Worm (Caenorhabditis elegans) whole organism, young adult: ENCODE results near the gene droe-4.

Source experiments
- B0019.2 ChIP-seq: fragments of 200-800 bp; sonication (Bioruptor generic); conservative IDR thresholded peaks from 2 replicates; pipeline ENCODE4 v1.3.6; 2022; ENCODE audit warnings: missing genetic modification reagents, missing genetic modification characterization, missing compliant biosample characterization
- B0035.1 ChIP-seq: sonication (generic microtip); optimal IDR thresholded peaks from 2 replicates; lab custom pipeline; 2016; ENCODE audit warnings: missing genetic modification characterization, mild to moderate bottlenecking, missing compliant biosample characterization, missing genotype, missing genetic modification reagents
- F22D6.2 ChIP-seq: sonication (generic microtip); optimal IDR thresholded peaks from 2 replicates; lab custom pipeline; 2016; ENCODE audit warnings: mild to moderate bottlenecking, missing genetic modification characterization, missing compliant biosample characterization
- F23B12.7 ChIP-seq: sonication (generic microtip); optimal IDR thresholded peaks from 2 replicates; lab custom pipeline; 2017; ENCODE audit warnings: missing genetic modification characterization, mild to moderate bottlenecking, missing compliant biosample characterization, antibody characterized with exemption, moderate library complexity; ENCODE audit not compliant: insufficient read depth
- F39B2.1 ChIP-seq: fragments of 200-800 bp; sonication (Bioruptor generic); IDR thresholded peaks from 2 replicates; pipeline ENCODE4 v1.3.6; 2022; ENCODE audit warnings: missing genetic modification reagents, missing genetic modification characterization, missing compliant biosample characterization
- F52B5.7 ChIP-seq: sonication (generic microtip); optimal IDR thresholded peaks from 2 replicates; lab custom pipeline; 2016; ENCODE audit warnings: mild to moderate bottlenecking, missing genetic modification characterization, missing compliant biosample characterization
- K11D2.4 ChIP-seq: fragments of 200-800 bp; sonication (Bioruptor generic); IDR thresholded peaks from 2 replicates; pipeline ENCODE4 v1.3.6; 2022; ENCODE audit warnings: missing genetic modification reagents, missing genetic modification characterization, missing compliant biosample characterization
- Y56A3A.18 ChIP-seq: fragments of 200-800 bp; sonication (Bioruptor generic); IDR thresholded peaks from 2 replicates; pipeline ENCODE4 v1.3.6; 2022; ENCODE audit warnings: missing genetic modification reagents, missing genetic modification characterization, missing compliant biosample characterization
- Y95B8A.8 ChIP-seq: fragments of 200-800 bp; sonication (Bioruptor generic); IDR thresholded peaks from 2 replicates; pipeline ENCODE4 v1.3.6; 2022; ENCODE audit warnings: missing genetic modification reagents, missing genetic modification characterization, missing compliant biosample characterization
- athp-1 ChIP-seq: sonication (generic microtip); optimal IDR thresholded peaks from 2 replicates; lab custom pipeline; 2017; ENCODE audit warnings: mild to moderate bottlenecking, missing genetic modification characterization, missing compliant biosample characterization
- attf-6 ChIP-seq: fragments of 200-800 bp; sonication (Bioruptor generic); IDR thresholded peaks from 2 replicates; pipeline ENCODE4 v1.3.6; 2022; ENCODE audit warnings: missing genetic modification reagents, missing genetic modification characterization, missing compliant biosample characterization
- bed-1 ChIP-seq: fragments of 200-800 bp; sonication (Bioruptor generic); IDR thresholded peaks from 2 replicates; pipeline ENCODE4 v1.3.6; 2022; ENCODE audit warnings: missing genetic modification reagents, missing genetic modification characterization, missing compliant biosample characterization
- ccch-3 ChIP-seq: fragments of 200-800 bp; sonication (Bioruptor generic); optimal IDR thresholded peaks from 2 replicates; lab custom pipeline; 2018; ENCODE audit warnings: mild to moderate bottlenecking, missing genetic modification characterization, missing compliant biosample characterization
- ceh-40 ChIP-seq: fragments of 200-800 bp; sonication (Bioruptor generic); IDR thresholded peaks from 2 replicates; pipeline ENCODE4 v1.3.6; 2022; ENCODE audit warnings: missing genetic modification characterization, missing compliant biosample characterization
- ceh-79 ChIP-seq: sonication (generic microtip); optimal IDR thresholded peaks from 2 replicates; lab custom pipeline; 2017; ENCODE audit warnings: mild to moderate bottlenecking, missing genetic modification characterization, missing compliant biosample characterization
- dox-1 ChIP-seq: fragments of 200-800 bp; sonication (Bioruptor generic); IDR thresholded peaks from 2 replicates; pipeline ENCODE4 v1.3.6; 2022; ENCODE audit warnings: missing genetic modification reagents, missing genetic modification characterization, missing compliant biosample characterization
- dpff-1 ChIP-seq: sonication (generic microtip); optimal IDR thresholded peaks from 2 replicates; lab custom pipeline; 2017; ENCODE audit warnings: mild to moderate bottlenecking, missing genetic modification characterization, missing compliant biosample characterization
- egl-18 ChIP-seq: fragments of 200-800 bp; sonication (Bioruptor generic); IDR thresholded peaks from 2 replicates; pipeline ENCODE4 v1.3.6; 2022; ENCODE audit warnings: missing genetic modification reagents, missing genetic modification characterization, missing compliant biosample characterization
- egl-44 ChIP-seq: fragments of 200-800 bp; sonication (Bioruptor generic); IDR thresholded peaks from 2 replicates; pipeline ENCODE4 v1.3.6; 2022; ENCODE audit warnings: missing genetic modification reagents, missing genetic modification characterization, missing compliant biosample characterization
- ekl-4 ChIP-seq: fragments of 200-800 bp; sonication (Bioruptor generic); IDR thresholded peaks from 2 replicates; pipeline ENCODE4 v1.3.6; 2022; ENCODE audit warnings: missing genetic modification reagents, missing genetic modification characterization, missing compliant biosample characterization
- ets-4 ChIP-seq: fragments of 200-800 bp; sonication (Bioruptor generic); optimal IDR thresholded peaks from 2 replicates; lab custom pipeline; 2018; ENCODE audit warnings: mild to moderate bottlenecking, missing genetic modification characterization, missing compliant biosample characterization
- fkh-3 ChIP-seq: sonication (generic microtip); optimal IDR thresholded peaks from 2 replicates; lab custom pipeline; 2016; ENCODE audit warnings: mild to moderate bottlenecking, missing genetic modification characterization, missing compliant biosample characterization
- gei-17 ChIP-seq: fragments of 200-800 bp; sonication (Bioruptor generic); optimal IDR thresholded peaks from 2 replicates; lab custom pipeline; 2018; ENCODE audit warnings: mild to moderate bottlenecking, missing genetic modification characterization, missing compliant biosample characterization
- him-1 ChIP-seq: sonication (generic microtip); optimal IDR thresholded peaks from 2 replicates; lab custom pipeline; 2016; ENCODE audit warnings: missing genotype, missing genetic modification reagents, missing genetic modification characterization, missing compliant biosample characterization
- hlh-12 ChIP-seq: sonication (generic microtip); optimal IDR thresholded peaks from 2 replicates; lab custom pipeline; 2016; ENCODE audit warnings: missing genetic modification characterization, missing compliant biosample characterization
- lag-1 ChIP-seq: fragments of 200-800 bp; sonication (Bioruptor generic); IDR thresholded peaks from 2 replicates; pipeline ENCODE4 v1.3.6; 2022; ENCODE audit warnings: missing genetic modification reagents, missing genetic modification characterization, missing compliant biosample characterization
- lin-26 ChIP-seq: fragments of 200-800 bp; sonication (Bioruptor generic); IDR thresholded peaks from 2 replicates; pipeline ENCODE4 v1.3.6; 2022; ENCODE audit warnings: missing genetic modification reagents, missing genetic modification characterization, missing compliant biosample characterization
- lin-54 ChIP-seq: fragments of 200-800 bp; sonication (Bioruptor generic); optimal IDR thresholded peaks from 2 replicates; lab custom pipeline; 2018; ENCODE audit warnings: mild to moderate bottlenecking, missing genetic modification characterization, missing compliant biosample characterization
- lsy-27 ChIP-seq: sonication (generic microtip); optimal IDR thresholded peaks from 2 replicates; lab custom pipeline; 2017; ENCODE audit warnings: missing genetic modification characterization, mild to moderate bottlenecking, missing compliant biosample characterization, antibody characterized with exemption, missing genotype, borderline replicate concordance; ENCODE audit not compliant: insufficient read depth
- madf-10 ChIP-seq: sonication (generic microtip); optimal IDR thresholded peaks from 2 replicates; lab custom pipeline; 2016; ENCODE audit warnings: mild to moderate bottlenecking, missing genetic modification characterization, missing compliant biosample characterization
- madf-6 ChIP-seq: fragments of 200-800 bp; sonication (Bioruptor generic); IDR thresholded peaks from 2 replicates; pipeline ENCODE4 v1.3.6; 2022; ENCODE audit warnings: missing genetic modification reagents, missing genetic modification characterization, missing compliant biosample characterization
- madf-8 ChIP-seq: fragments of 200-800 bp; sonication (Bioruptor generic); conservative IDR thresholded peaks from 2 replicates; pipeline ENCODE4 v1.3.6; 2022; ENCODE audit warnings: missing genetic modification reagents, missing genetic modification characterization, missing compliant biosample characterization
- mcd-1 ChIP-seq: fragments of 200-800 bp; sonication (Bioruptor generic); IDR thresholded peaks from 2 replicates; pipeline ENCODE4 v1.3.6; 2022; ENCODE audit warnings: missing genetic modification reagents, missing genetic modification characterization, missing compliant biosample characterization
- mes-4 ChIP-seq: sonication (generic microtip); optimal IDR thresholded peaks from 2 replicates; lab custom pipeline; 2016; ENCODE audit warnings: missing genotype, missing genetic modification characterization, missing compliant biosample characterization
- mxl-1 ChIP-seq: sonication (generic microtip); optimal IDR thresholded peaks from 2 replicates; lab custom pipeline; 2016; ENCODE audit warnings: missing genetic modification characterization, missing compliant biosample characterization
- nfya-2 ChIP-seq: fragments of 200-800 bp; sonication (Bioruptor generic); IDR thresholded peaks from 2 replicates; pipeline ENCODE4 v1.3.6; 2022; ENCODE audit warnings: missing genetic modification reagents, missing genetic modification characterization, missing compliant biosample characterization
- nhr-120 ChIP-seq: fragments of 200-800 bp; sonication (Bioruptor generic); IDR thresholded peaks from 2 replicates; pipeline ENCODE4 v1.3.6; 2022; ENCODE audit warnings: missing genetic modification characterization, missing compliant biosample characterization
- nhr-179 ChIP-seq: sonication (generic microtip); optimal IDR thresholded peaks from 2 replicates; lab custom pipeline; 2016; ENCODE audit warnings: mild to moderate bottlenecking, missing genetic modification characterization, missing compliant biosample characterization
- rec-8 ChIP-seq, 2 experiments: sonication (generic microtip); optimal IDR thresholded peaks; 2 replicates each; lab custom pipeline; 2016; ENCODE audit warnings: mild to moderate bottlenecking in 2 of 2, missing genetic modification characterization in 2 of 2, missing genetic modification reagents in 2 of 2, missing genotype in 2 of 2, missing biosample characterization in 1 of 2, missing compliant biosample characterization in 1 of 2, moderate library complexity in 1 of 2
- sdz-38 ChIP-seq: sonication (generic microtip); optimal IDR thresholded peaks from 2 replicates; lab custom pipeline; 2016; ENCODE audit warnings: missing genotype, missing genetic modification characterization, missing compliant biosample characterization
- snpc-1.1 ChIP-seq: sonication (generic microtip); optimal IDR thresholded peaks from 2 replicates; lab custom pipeline; 2017; ENCODE audit warnings: missing genetic modification characterization, mild to moderate bottlenecking, missing compliant biosample characterization, antibody characterized with exemption, moderate library complexity, missing genotype, missing genetic modification reagents; ENCODE audit not compliant: insufficient read depth
- snpc-3.4 ChIP-seq: sonication (generic microtip); optimal IDR thresholded peaks from 2 replicates; lab custom pipeline; 2017; ENCODE audit warnings: missing genetic modification characterization, mild to moderate bottlenecking, missing compliant biosample characterization, antibody characterized with exemption, moderate library complexity, missing genotype, missing genetic modification reagents
- somi-1 ChIP-seq: fragments of 200-800 bp; sonication (Bioruptor generic); optimal IDR thresholded peaks from 2 replicates; lab custom pipeline; 2018; ENCODE audit warnings: mild to moderate bottlenecking, missing genetic modification characterization, missing compliant biosample characterization
- tbx-9 ChIP-seq: sonication (generic microtip); optimal IDR thresholded peaks from 2 replicates; lab custom pipeline; 2016; ENCODE audit warnings: borderline replicate concordance, missing genetic modification characterization, inconsistent platforms, missing compliant biosample characterization
- tlf-1 ChIP-seq: fragments of 200-800 bp; sonication (Bioruptor generic); optimal IDR thresholded peaks from 2 replicates; lab custom pipeline; 2018; ENCODE audit warnings: mild to moderate bottlenecking, missing genetic modification characterization, missing compliant biosample characterization
- unc-62 ChIP-seq: fragments of 150-350 bp; optimal IDR thresholded peaks from 2 replicates; lab custom pipeline; 2014; ENCODE audit warnings: missing biosample characterization, missing genetic modification reagents, missing genetic modification characterization
- zfh-2 ChIP-seq: fragments of 200-800 bp; sonication (Bioruptor generic); conservative IDR thresholded peaks from 2 replicates; pipeline ENCODE4 v1.3.6; 2022; ENCODE audit warnings: missing genetic modification reagents, missing genetic modification characterization, missing compliant biosample characterization
- ztf-28 ChIP-seq: fragments of 200-800 bp; sonication (Bioruptor generic); IDR thresholded peaks from 2 replicates; pipeline ENCODE4 v1.3.6; 2022; ENCODE audit warnings: missing genetic modification reagents, missing genetic modification characterization, missing compliant biosample characterization
- ztf-6 ChIP-seq: fragments of 200-800 bp; sonication (Bioruptor generic); IDR thresholded peaks from 2 replicates; pipeline ENCODE4 v1.3.6; 2022; ENCODE audit warnings: missing genetic modification reagents, missing genetic modification characterization, missing compliant biosample characterization

The droe-4 gene

DNA sequence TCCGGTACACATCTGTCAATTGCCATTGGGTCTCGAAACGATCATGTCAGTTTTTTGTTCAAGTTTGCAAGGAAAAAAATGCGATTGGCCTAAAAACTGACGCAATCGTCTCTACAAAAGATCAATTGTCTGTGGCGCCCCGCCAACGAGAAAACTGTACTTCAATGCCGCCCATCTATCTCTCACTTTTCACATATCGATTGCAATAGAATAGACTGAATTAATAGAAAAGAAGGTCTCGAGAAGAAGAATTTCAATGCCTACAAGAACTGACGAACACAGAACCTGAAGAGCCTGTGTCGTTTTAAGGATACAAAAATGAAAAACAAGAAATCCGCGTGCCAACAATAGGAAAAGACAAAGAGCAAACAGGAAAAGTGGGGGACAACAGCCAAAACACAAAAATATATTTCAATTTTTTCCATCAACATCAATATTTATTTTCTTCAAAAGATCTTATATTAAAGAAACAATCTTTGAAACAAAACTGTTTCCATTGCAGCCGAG lies 15.9 kb downstream of the droe-4 start (continued):
- no peak for TF ChIP-seq snpc-3.4 (tag; lab: Kevin White, UChicago)
- TF ChIP-seq lsy-27 (tag; lab: Kevin White, UChicago): no peak
- TF ChIP-seq unc-62 (GFP tag; lab: Kevin White, UChicago): no peak
- peak; percentile 42; the same call in 1 of the 2 replicates for TF ChIP-seq mcd-1 (GFP tag; lab: Robert Waterston, UW)
- TF ChIP-seq mes-4 (tag; lab: Kevin White, UChicago): no peak
- TF ChIP-seq madf-8 (GFP tag; lab: Robert Waterston, UW): no peak; the same call in 1 of the 2 replicates
- no peak for TF ChIP-seq hlh-12 (tag; lab: Kevin White, UChicago)
- no peak for TF ChIP-seq him-1 (tag; lab: Kevin White, UChicago)
- TF ChIP-seq lin-54 (GFP tag; lab: Kevin White, UChicago): peak; percentile 43
- TF ChIP-seq bed-1: no peak
- TF ChIP-seq nfya-2 (GFP tag; lab: Robert Waterston, UW): peak; percentile 76; the same call in 1 of the 2 replicates
- TF ChIP-seq zfh-2 (GFP tag; lab: Robert Waterston, UW): no peak
- TF ChIP-seq lag-1: no peak
- TF ChIP-seq F39B2.1 (GFP tag; lab: Robert Waterston, UW): no peak
- no peak for TF ChIP-seq nhr-120 (GFP tag; lab: Robert Waterston, UW)
- peak; percentile 65; the same call in 1 of the 2 replicates for TF ChIP-seq Y56A3A.18 (GFP tag; lab: Robert Waterston, UW)
- no peak for TF ChIP-seq ceh-79 (tag; lab: Kevin White, UChicago)
- no peak for TF ChIP-seq tlf-1 (GFP tag; lab: Kevin White, UChicago)
- no peak for TF ChIP-seq rec-8 (tag; optimal IDR thresholded peaks at IDR 0.05; lab: Kevin White, UChicago)
- TF ChIP-seq dpff-1 (tag; lab: Kevin White, UChicago): no peak
- no peak for TF ChIP-seq tbx-9 (tag; lab: Kevin White, UChicago)
- TF ChIP-seq athp-1 (tag; lab: Kevin White, UChicago): peak; percentile 49
- TF ChIP-seq egl-44 (GFP tag; lab: Robert Waterston, UW): no peak
- no peak for TF ChIP-seq ccch-3
- TF ChIP-seq mxl-1 (tag; lab: Kevin White, UChicago): no peak
- TF ChIP-seq ceh-40: no peak
- no peak for TF ChIP-seq fkh-3
- peak; percentile 63 for TF ChIP-seq madf-6 (GFP tag; lab: Robert Waterston, UW)
- no peak for TF ChIP-seq F22D6.2 (tag; lab: Kevin White, UChicago)
- TF ChIP-seq nhr-179: no peak
- TF ChIP-seq sdz-38: no peak
- peak; percentile 59; the same call in 1 of the 2 replicates for TF ChIP-seq dox-1
- TF ChIP-seq ztf-6: no peak
- peak; percentile 75; the same call in 1 of the 2 replicates for TF ChIP-seq attf-6 (GFP tag; lab: Robert Waterston, UW)
- no peak for TF ChIP-seq F52B5.7 (tag; lab: Kevin White, UChicago)
- TF ChIP-seq madf-10 (tag; lab: Kevin White, UChicago): peak; percentile 22
- TF ChIP-seq ztf-28 (GFP tag; lab: Robert Waterston, UW): no peak
- no peak for TF ChIP-seq K11D2.4
- TF ChIP-seq B0035.1 (tag; lab: Kevin White, UChicago): no peak
- no peak for TF ChIP-seq B0019.2
- peak; percentile 30; the same call in 1 of the 2 replicates for TF ChIP-seq lin-26 (GFP tag; lab: Robert Waterston, UW)
- no peak for TF ChIP-seq egl-18
- TF ChIP-seq F23B12.7: no peak
- TF ChIP-seq somi-1 (GFP tag; lab: Kevin White, UChicago): peak; percentile 14
- TF ChIP-seq gei-17: no peak
- TF ChIP-seq snpc-1.1 (tag; lab: Kevin White, UChicago): no peak
- TF ChIP-seq Y95B8A.8 (GFP tag; lab: Robert Waterston, UW): no peak
- no peak for TF ChIP-seq ets-4
- TF ChIP-seq ekl-4 (GFP tag; lab: Robert Waterston, UW): peak; percentile 40; the same call in 1 of the 2 replicates
